Worm (Caenorhabditis elegans): ENCODE data around the gene F56D2.5.
A peak's percentile ranks its signal among the peaks of the same experiment; 100 is the strongest.

Gene F56D2.5

ce11 chrIII:5615675-5616074 is 34.5 kb upstream of the F56D2.5 start:
- TF ChIP-seq tra-4 (tag; optimal IDR thresholded peaks at IDR 0.05) = no peak
- TF ChIP-seq ceh-13 (GFP tag; optimal IDR thresholded peaks at IDR 0.05) = no peak
- TF ChIP-seq pes-1 (GFP tag; IDR thresholded peaks at IDR 0.05) = no peak
- no peak for TF ChIP-seq sea-1 (GFP tag; conservative IDR thresholded peaks at IDR 0.05)
- no peak for TF ChIP-seq aly-1 (tag; optimal IDR thresholded peaks at IDR 0.05)
- no peak for TF ChIP-seq scrt-1 (GFP tag; IDR thresholded peaks at IDR 0.05)
- no peak for TF ChIP-seq tbx-11 (GFP tag; IDR thresholded peaks at IDR 0.05)
- no peak for TF ChIP-seq ceh-36 (tag; optimal IDR thresholded peaks at IDR 0.05)
- TF ChIP-seq flt-1 (GFP tag; IDR thresholded peaks at IDR 0.05) = no peak
- TF ChIP-seq hmg-4 (GFP tag; optimal IDR thresholded peaks at IDR 0.05) = no peak
- TF ChIP-seq ets-7 (tag; optimal IDR thresholded peaks at IDR 0.05) = no peak
- no peak for TF ChIP-seq hnd-1 (tag; optimal IDR thresholded peaks at IDR 0.05)
- TF ChIP-seq ama-1 (optimal IDR thresholded peaks at IDR 0.05) = no peak
- TF ChIP-seq tbx-37 (GFP tag; conservative IDR thresholded peaks at IDR 0.05) = no peak
- no peak for TF ChIP-seq F13C5.2 (tag; optimal IDR thresholded peaks at IDR 0.05)
- no peak for TF ChIP-seq hmbx-1 (tag; optimal IDR thresholded peaks at IDR 0.05)
- TF ChIP-seq B0310.2 (tag; optimal IDR thresholded peaks at IDR 0.05) = no peak

ce11 chrIII:5614648-5615047 is 33.4 kb upstream of the F56D2.5 start, which contains the start of gene basl-1:
TSS of gene basl-1 (plus strand) at chrIII:5614948.
- TF ChIP-seq pes-1 (GFP tag; IDR thresholded peaks at IDR 0.05) (no peak), sea-1 (GFP tag; conservative IDR thresholded peaks at IDR 0.05) (no peak), scrt-1 (GFP tag; IDR thresholded peaks at IDR 0.05) (no peak), F13C5.2 (tag; optimal IDR thresholded peaks at IDR 0.05) (no peak), ceh-13 (GFP tag; optimal IDR thresholded peaks at IDR 0.05) (no peak), hnd-1 (tag; optimal IDR thresholded peaks at IDR 0.05) (no peak), flt-1 (GFP tag; IDR thresholded peaks at IDR 0.05) (no peak), hmg-4 (GFP tag; optimal IDR thresholded peaks at IDR 0.05) (no peak), ets-7 (tag; optimal IDR thresholded peaks at IDR 0.05) (no peak)

ce11 chrIII:5611604-5612324 is 30.5 kb upstream of the F56D2.5 start, which contains the start of gene bas-1:
TSS of gene bas-1 (plus strand) at chrIII:5612274.
- TF ChIP-seq ceh-13 (GFP tag; optimal IDR thresholded peaks at IDR 0.05) = no peak
- no peak for TF ChIP-seq aly-1 (tag; optimal IDR thresholded peaks at IDR 0.05)
- TF ChIP-seq hmbx-1 (tag; optimal IDR thresholded peaks at IDR 0.05) = no peak
- no peak for TF ChIP-seq flt-1 (GFP tag; IDR thresholded peaks at IDR 0.05)
- TF ChIP-seq ama-1 (optimal IDR thresholded peaks at IDR 0.05) = no peak
- TF ChIP-seq hnd-1 (tag; optimal IDR thresholded peaks at IDR 0.05) = no peak
- no peak for TF ChIP-seq tbx-37 (GFP tag; conservative IDR thresholded peaks at IDR 0.05)
- TF ChIP-seq ceh-36 (tag; optimal IDR thresholded peaks at IDR 0.05) = no peak
- no peak for TF ChIP-seq ets-7 (tag; optimal IDR thresholded peaks at IDR 0.05)

- TF ChIP-seq hmbx-1 (tag; optimal IDR thresholded peaks at IDR 0.05) (no peak), scrt-1 (GFP tag; IDR thresholded peaks at IDR 0.05) (no peak), tbx-37 (GFP tag; conservative IDR thresholded peaks at IDR 0.05) (no peak), ets-7 (tag; optimal IDR thresholded peaks at IDR 0.05) (no peak), sea-1 (GFP tag; conservative IDR thresholded peaks at IDR 0.05) (no peak), ceh-36 (tag; optimal IDR thresholded peaks at IDR 0.05) (no peak)
These were observed 29.1 kb upstream of the F56D2.5 start, which contains the start of gene C05D2.8 for ce11 chrIII:5610276-5610675. TSS of gene C05D2.8 (minus strand) at chrIII:5610346.

- no peak for TF ChIP-seq hmbx-1 (tag; optimal IDR thresholded peaks at IDR 0.05)
- TF ChIP-seq tbx-11 (GFP tag; IDR thresholded peaks at IDR 0.05) = no peak
- no peak for TF ChIP-seq ceh-13 (GFP tag; optimal IDR thresholded peaks at IDR 0.05)
- TF ChIP-seq tra-4 (tag; optimal IDR thresholded peaks at IDR 0.05) = no peak
- no peak for TF ChIP-seq aly-1 (tag; optimal IDR thresholded peaks at IDR 0.05)
These were observed 22.9 kb upstream of the F56D2.5 start, which contains the start of gene xnd-1 for ce11 chrIII:5604080-5604479. TSS of gene xnd-1 (plus strand) at chrIII:5604460.

- TF ChIP-seq tbx-11 (GFP tag; IDR thresholded peaks at IDR 0.05) = no peak
- peak; percentile 68 for TF ChIP-seq hmg-4 (GFP tag; optimal IDR thresholded peaks at IDR 0.05)
- peak; percentile 6 for TF ChIP-seq F13C5.2 (tag; optimal IDR thresholded peaks at IDR 0.05)
- TF ChIP-seq pes-1 (GFP tag; IDR thresholded peaks at IDR 0.05) = no peak
- 0 out of 2 replicates have a peak, but pooled peaks have one; percentile 33 for TF ChIP-seq tbx-37 (GFP tag; conservative IDR thresholded peaks at IDR 0.05)
- TF ChIP-seq flt-1 (GFP tag; IDR thresholded peaks at IDR 0.05) = no peak
- peak; percentile 1 for TF ChIP-seq ets-7 (tag; optimal IDR thresholded peaks at IDR 0.05)
These were observed 22.3 kb upstream of the F56D2.5 start, which contains the start of gene madf-11 for ce11 chrIII:5603439-5603986. TSS of gene madf-11 (minus strand) at chrIII:5603489.

- TF ChIP-seq scrt-1 (GFP tag; IDR thresholded peaks at IDR 0.05) = peak; percentile 98
- TF ChIP-seq flt-1 (GFP tag; IDR thresholded peaks at IDR 0.05) = peak; percentile 98
- peak; percentile 96 for TF ChIP-seq tbx-37 (GFP tag; conservative IDR thresholded peaks at IDR 0.05)
- peak; percentile 91 for TF ChIP-seq ceh-13 (GFP tag; optimal IDR thresholded peaks at IDR 0.05)
- TF ChIP-seq ets-7 (tag; optimal IDR thresholded peaks at IDR 0.05) = peak; percentile 90
- peak; percentile 86 for TF ChIP-seq hnd-1 (tag; optimal IDR thresholded peaks at IDR 0.05)
- peak; percentile 97 for TF ChIP-seq sea-1 (GFP tag; conservative IDR thresholded peaks at IDR 0.05)
- TF ChIP-seq ama-1 (optimal IDR thresholded peaks at IDR 0.05) = no peak
- peak; percentile 97 for TF ChIP-seq pes-1 (GFP tag; IDR thresholded peaks at IDR 0.05)
- peak; percentile 97 for TF ChIP-seq F13C5.2 (tag; optimal IDR thresholded peaks at IDR 0.05)
- TF ChIP-seq B0310.2 (tag; optimal IDR thresholded peaks at IDR 0.05) = peak; percentile 96
- peak; percentile 99 for TF ChIP-seq aly-1 (tag; optimal IDR thresholded peaks at IDR 0.05)
- peak; percentile 96 for TF ChIP-seq tbx-11 (GFP tag; IDR thresholded peaks at IDR 0.05)
- TF ChIP-seq ceh-36 (tag; optimal IDR thresholded peaks at IDR 0.05) = peak; percentile 97
- TF ChIP-seq hmg-4 (GFP tag; optimal IDR thresholded peaks at IDR 0.05) = peak; percentile 99
- peak; percentile 91 for TF ChIP-seq hmbx-1 (tag; optimal IDR thresholded peaks at IDR 0.05)
- peak; percentile 94 for TF ChIP-seq tra-4 (tag; optimal IDR thresholded peaks at IDR 0.05)
These were observed 20.8 kb upstream of the F56D2.5 start for ce11 chrIII:5601999-5602398.

Data from whole organism, early embryonic.